Worm (Caenorhabditis elegans) whole organism, L4 larva: Measurements from ENCODE around the gene srbc-3.

Experiments
- R02D3.7 ChIP-seq: fragments of 150-350 bp; sonication (generic microtip); optimal IDR thresholded peaks from 3 replicates; lab custom pipeline; 2014; ENCODE audit warnings: missing biosample characterization, missing genetic modification characterization
- dpl-1 ChIP-seq: fragments of 150-350 bp; optimal IDR thresholded peaks from 2 replicates; lab custom pipeline; 2014; ENCODE audit warnings: missing biosample characterization, missing genetic modification reagents, missing genetic modification characterization
- dve-1 ChIP-seq: sonication (generic microtip); optimal IDR thresholded peaks from 2 replicates; lab custom pipeline; 2017; ENCODE audit warnings: antibody characterized with exemption, mild to moderate bottlenecking, missing genetic modification characterization, missing compliant biosample characterization; ENCODE audit not compliant: insufficient read depth
- lin-13 ChIP-seq: fragments of 150-350 bp; optimal IDR thresholded peaks from 2 replicates; lab custom pipeline; 2014; ENCODE audit warnings: missing biosample characterization, missing genetic modification reagents, missing genetic modification characterization
- unc-39 ChIP-seq: sonication (generic microtip); optimal IDR thresholded peaks from 2 replicates; lab custom pipeline; 2017; ENCODE audit warnings: missing biosample characterization, missing genetic modification characterization

- TF ChIP-seq lin-13 (GFP tag; lab: Kevin White, UChicago) (no peak), R02D3.7 (no peak), dpl-1 (GFP tag; lab: Kevin White, UChicago) (no peak), unc-39 (no peak), dve-1 (tag; lab: Kevin White, UChicago) (no peak)
Observed at ce11 chrV:3318975-3319374, 10.7 kb downstream of the srbc-3 start, which contains the start of gene F35F10.13.
